Worm (Caenorhabditis elegans): ENCODE results near the gene txdc-12.2.
A peak's percentile ranks its signal among the peaks of the same experiment; 100 is the strongest.

DNA sequence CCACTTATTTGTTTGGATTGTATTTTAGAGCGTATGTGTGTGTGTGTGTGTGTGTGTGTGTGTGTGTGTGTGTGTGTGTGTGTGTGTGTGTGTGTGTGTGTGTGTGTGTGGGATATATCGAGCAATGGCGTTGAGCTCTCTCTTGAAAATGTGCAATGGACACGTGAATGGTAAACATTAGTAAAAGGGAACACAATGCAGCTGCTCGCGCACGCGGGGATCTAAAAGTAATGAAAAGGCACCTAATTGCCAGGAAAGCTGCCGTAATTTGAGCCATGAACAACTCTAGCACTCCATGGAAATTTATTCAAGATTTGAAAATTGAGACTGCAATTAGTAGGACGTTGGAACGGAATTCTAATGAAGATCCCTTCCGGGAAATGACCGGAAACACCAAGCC lies 31.0 kb upstream of the txdc-12.2 start:
- TF ChIP-seq nhr-12 (tag; optimal IDR thresholded peaks at IDR 0.05) (no peak), pha-4 (tag; optimal IDR thresholded peaks at IDR 0.05) (no peak), snpc-4 (tag; optimal IDR thresholded peaks at IDR 0.05) (no peak), sptf-1 (tag; optimal IDR thresholded peaks at IDR 0.05) (peak; percentile 70), blmp-1 (tag; optimal IDR thresholded peaks at IDR 0.05) (no peak), lsy-2 (tag; optimal IDR thresholded peaks at IDR 0.05) (no peak), nhr-76 (tag; optimal IDR thresholded peaks at IDR 0.05) (no peak)

Data from whole organism, mixed stage, embryonic.